Worm (Caenorhabditis elegans) whole organism, L1 larva: ENCODE data around the gene srh-216.

Experiments
- C04F5.9 ChIP-seq: sonication (generic microtip); optimal IDR thresholded peaks from 2 replicates; lab custom pipeline; 2016; ENCODE audit warnings: missing genetic modification characterization, missing compliant biosample characterization
- Y116A8C.19 ChIP-seq: sonication (generic microtip); optimal IDR thresholded peaks from 2 replicates; lab custom pipeline; 2016; ENCODE audit warnings: missing compliant biosample characterization, missing genetic modification characterization, borderline replicate concordance
- aly-2 ChIP-seq: fragments of 150-350 bp; optimal IDR thresholded peaks from 2 replicates; lab custom pipeline; 2014; ENCODE audit warnings: missing biosample characterization, missing genetic modification characterization
- blmp-1 ChIP-seq: fragments of 150-350 bp; optimal IDR thresholded peaks from 2 replicates; lab custom pipeline; 2014; ENCODE audit warnings: missing biosample characterization, missing genetic modification characterization
- ceh-63 ChIP-seq: fragments of 200-800 bp; sonication (Bioruptor generic); optimal IDR thresholded peaks from 2 replicates; lab custom pipeline; 2018; ENCODE audit warnings: mild to moderate bottlenecking, missing genetic modification characterization, missing compliant biosample characterization
- ceh-82 ChIP-seq, 3 experiments: fragments of 150-350 bp in 1 of 3; sonication (generic microtip) in 2 of 3; optimal IDR thresholded peaks; 2 replicates each; lab custom pipeline; 2014 to 2017; ENCODE audit warnings: missing biosample characterization in 3 of 3, missing genetic modification characterization in 3 of 3
- ceh-88 ChIP-seq: fragments of 200-800 bp; sonication (Bioruptor generic); IDR thresholded peaks from 2 replicates; pipeline ENCODE4 v1.3.6; 2022; ENCODE audit warnings: missing genetic modification characterization, missing compliant biosample characterization
- ces-1 ChIP-seq: fragments of 150-350 bp; optimal IDR thresholded peaks from 2 replicates; lab custom pipeline; 2014; ENCODE audit warnings: missing biosample characterization, missing genetic modification reagents, missing genetic modification characterization
- efl-1 ChIP-seq, 4 experiments: fragments of 150-350 bp; optimal IDR thresholded peaks in 3 of 4; peaks in 1 of 4; 1 replicate in 1 of 4; 2 replicates in 3 of 4; lab custom pipeline; 2014; ENCODE audit warnings: missing biosample characterization in 2 of 4, missing genetic modification characterization in 2 of 4, missing genetic modification reagents in 2 of 4
- efl-3 ChIP-seq: fragments of 200-800 bp; sonication (Bioruptor generic); optimal IDR thresholded peaks from 2 replicates; lab custom pipeline; 2018; ENCODE audit warnings: mild to moderate bottlenecking, missing genetic modification characterization, missing compliant biosample characterization
- egl-13 ChIP-seq: sonication (generic microtip); optimal IDR thresholded peaks from 2 replicates; lab custom pipeline; 2016; ENCODE audit warnings: missing genotype, missing genetic modification reagents, missing genetic modification characterization, missing compliant biosample characterization
- elt-2 ChIP-seq: sonication (generic microtip); optimal IDR thresholded peaks from 2 replicates; lab custom pipeline; 2016; ENCODE audit warnings: missing genetic modification characterization, mild to moderate bottlenecking, inconsistent platforms, missing compliant biosample characterization, missing genetic modification reagents
- elt-3 ChIP-seq, 6 experiments: fragments of 150-350 bp in 1 of 6; sonication (generic microtip); optimal IDR thresholded peaks; 2 replicates each; lab custom pipeline; 2017 to 2018; ENCODE audit warnings: missing biosample characterization in 6 of 6, missing genetic modification characterization in 6 of 6, inconsistent platforms in 1 of 6
- fkh-4 ChIP-seq: sonication (generic microtip); optimal IDR thresholded peaks from 2 replicates; lab custom pipeline; 2016; ENCODE audit warnings: missing compliant biosample characterization, missing genetic modification characterization, borderline replicate concordance
- fkh-8 ChIP-seq: sonication (generic microtip); optimal IDR thresholded peaks from 2 replicates; lab custom pipeline; 2016; ENCODE audit warnings: mild to moderate bottlenecking, missing genetic modification characterization, missing compliant biosample characterization
- grh-1 ChIP-seq: fragments of 200-800 bp; sonication (Bioruptor generic); IDR thresholded peaks from 2 replicates; pipeline ENCODE4 v1.3.6; 2022; ENCODE audit warnings: missing genetic modification reagents, missing genetic modification characterization, missing compliant biosample characterization
- hlh-4 ChIP-seq: sonication (generic microtip); optimal IDR thresholded peaks from 2 replicates; lab custom pipeline; 2016; ENCODE audit warnings: mild to moderate bottlenecking, missing genetic modification characterization, missing compliant biosample characterization
- isw-1 ChIP-seq: fragments of 200-800 bp; sonication (Bioruptor generic); IDR thresholded peaks from 2 replicates; pipeline ENCODE4 v1.3.6; 2022; ENCODE audit warnings: missing genetic modification characterization, missing compliant biosample characterization
- jun-1 ChIP-seq: fragments of 150-350 bp; optimal IDR thresholded peaks from 2 replicates; lab custom pipeline; 2014; ENCODE audit warnings: missing biosample characterization, missing genetic modification reagents, missing genetic modification characterization
- lin-13 ChIP-seq: fragments of 150-350 bp; optimal IDR thresholded peaks from 2 replicates; lab custom pipeline; 2014; ENCODE audit warnings: missing biosample characterization, missing genetic modification reagents, missing genetic modification characterization
- lin-14 ChIP-seq: fragments of 200-800 bp; sonication (Bioruptor generic); optimal IDR thresholded peaks from 2 replicates; lab custom pipeline; 2018; ENCODE audit warnings: mild to moderate bottlenecking, missing genetic modification characterization, moderate library complexity, missing compliant biosample characterization
- lin-15B ChIP-seq: fragments of 150-350 bp; sonication (generic microtip); optimal IDR thresholded peaks from 3 replicates; lab custom pipeline; 2014; ENCODE audit warnings: missing biosample characterization, missing genetic modification characterization
- lin-35 ChIP-seq, 2 experiments: fragments of 150-350 bp; optimal IDR thresholded peaks; 2 replicates each; lab custom pipeline; 2014; ENCODE audit warnings: missing biosample characterization in 2 of 2, missing genetic modification characterization in 2 of 2, missing genetic modification reagents in 2 of 2
- lir-3 ChIP-seq: sonication (generic microtip); optimal IDR thresholded peaks from 2 replicates; lab custom pipeline; 2016; ENCODE audit warnings: mild to moderate bottlenecking, missing genetic modification characterization, moderate library complexity, missing compliant biosample characterization; ENCODE audit not compliant: poor library complexity
- lsy-2 ChIP-seq, 2 experiments: fragments of 150-350 bp; optimal IDR thresholded peaks; 2 replicates each; lab custom pipeline; 2014; ENCODE audit warnings: missing biosample characterization in 2 of 2, missing genetic modification characterization in 2 of 2
- mdl-1 ChIP-seq, 2 experiments: fragments of 150-350 bp; optimal IDR thresholded peaks; 2 replicates each; lab custom pipeline; 2014 to 2017; ENCODE audit warnings: missing biosample characterization in 2 of 2, missing genetic modification characterization in 2 of 2, inconsistent platforms in 1 of 2
- nhr-12 ChIP-seq: sonication (generic microtip); optimal IDR thresholded peaks from 2 replicates; lab custom pipeline; 2017; ENCODE audit warnings: missing biosample characterization, missing genetic modification characterization
- nhr-19 ChIP-seq: fragments of 200-800 bp; sonication (Bioruptor generic); conservative IDR thresholded peaks from 2 replicates; pipeline ENCODE4 v1.3.6; 2022; ENCODE audit warnings: missing genetic modification characterization, missing compliant biosample characterization
- nhr-71 ChIP-seq: sonication (generic microtip); optimal IDR thresholded peaks from 2 replicates; lab custom pipeline; 2016; ENCODE audit warnings: mild to moderate bottlenecking, missing genetic modification characterization, moderate library complexity, missing compliant biosample characterization
- nhr-77 ChIP-seq: fragments of 150-350 bp; optimal IDR thresholded peaks from 2 replicates; lab custom pipeline; 2014; ENCODE audit warnings: missing biosample characterization, missing genetic modification characterization
- nhr-84 ChIP-seq: sonication (generic microtip); optimal IDR thresholded peaks from 2 replicates; lab custom pipeline; 2017; ENCODE audit warnings: missing biosample characterization, missing genetic modification characterization
- nhr-90 ChIP-seq: sonication (generic microtip); optimal IDR thresholded peaks from 2 replicates; lab custom pipeline; 2016; ENCODE audit warnings: mild to moderate bottlenecking, missing genetic modification characterization, missing compliant biosample characterization; ENCODE audit not compliant: poor library complexity
- swsn-7 ChIP-seq: sonication (generic microtip); optimal IDR thresholded peaks from 2 replicates; lab custom pipeline; 2016; ENCODE audit warnings: missing genetic modification characterization, missing compliant biosample characterization
- unc-30 ChIP-seq: sonication (generic microtip); optimal IDR thresholded peaks from 2 replicates; lab custom pipeline; 2017; ENCODE audit warnings: missing biosample characterization, missing genetic modification characterization
- unc-62 ChIP-seq: fragments of 150-350 bp; optimal IDR thresholded peaks from 2 replicates; lab custom pipeline; 2014; ENCODE audit warnings: missing biosample characterization, missing genetic modification reagents, missing genetic modification characterization
- unc-98 ChIP-seq: fragments of 200-800 bp; sonication (Bioruptor generic); IDR thresholded peaks from 2 replicates; pipeline ENCODE4 v1.3.6; 2022; ENCODE audit warnings: missing genetic modification characterization, missing compliant biosample characterization

The srh-216 gene

DNA sequence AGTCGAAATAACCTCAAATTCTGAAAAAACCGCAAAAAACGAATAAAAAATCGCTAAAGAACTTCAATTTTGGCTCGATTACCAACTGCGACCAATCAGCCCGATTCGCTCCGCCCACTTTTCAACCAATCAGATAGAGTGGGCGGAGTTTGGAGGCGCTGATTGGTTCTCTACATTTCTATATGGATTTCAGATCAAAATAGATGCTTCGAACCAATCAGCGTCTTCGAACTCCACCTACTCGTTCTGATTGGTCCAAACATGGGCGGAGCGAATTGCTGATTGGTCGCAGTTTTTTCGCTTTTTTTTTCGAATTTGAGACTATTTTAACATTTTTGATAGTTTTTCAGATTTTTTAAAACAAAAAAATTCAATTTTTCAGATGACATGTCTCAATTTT is 19.2 kb downstream of the srh-216 start:
- no peak for TF ChIP-seq lin-14 (GFP tag; lab: Kevin White, UChicago)
- TF ChIP-seq aly-2 (tag; lab: Kevin White, UChicago), result no peak
- no peak for TF ChIP-seq lin-13 (GFP tag; lab: Kevin White, UChicago)
- no peak for TF ChIP-seq blmp-1 (tag; lab: Kevin White, UChicago)
- TF ChIP-seq mdl-1 (tag; optimal IDR thresholded peaks at IDR 0.05; lab: Kevin White, UChicago), result no peak
- TF ChIP-seq nhr-19 (GFP tag; lab: Robert Waterston, UW), result no peak
- no peak for TF ChIP-seq elt-3 (tag; optimal IDR thresholded peaks at IDR 0.05; lab: Kevin White, UChicago)
- TF ChIP-seq lir-3 (tag; lab: Kevin White, UChicago), result no peak
- TF ChIP-seq nhr-90 (tag; lab: Kevin White, UChicago), result no peak

DNA sequence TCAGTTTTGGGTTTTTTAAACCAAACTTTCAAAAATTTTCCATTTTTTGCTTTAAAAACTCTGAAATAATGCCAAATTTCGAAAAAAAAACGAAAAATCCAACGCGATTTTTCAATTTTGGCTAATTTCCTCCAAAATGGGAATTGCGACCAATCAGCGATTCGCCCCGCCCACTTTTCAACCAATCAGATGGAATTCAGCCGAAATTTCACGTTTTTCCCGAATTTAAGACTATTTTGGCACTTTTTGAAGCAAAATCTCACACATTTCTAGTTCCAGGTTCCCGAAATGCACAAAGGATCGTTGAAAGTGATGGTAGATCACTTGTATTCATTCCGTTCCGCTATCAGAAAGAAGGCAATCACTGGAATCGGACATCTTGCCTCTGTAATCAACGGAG is 22.6 kb downstream of the srh-216 start:
- TF ChIP-seq unc-62 (GFP tag; lab: Kevin White, UChicago), result no peak
- TF ChIP-seq efl-1 (optimal IDR thresholded peaks at IDR 0.05; lab: Kevin White, UChicago), result no peak
- TF ChIP-seq efl-1 (GFP tag; optimal IDR thresholded peaks at IDR 0.05 in 1 of 2; lab: Kevin White, UChicago), result no peak
- TF ChIP-seq lin-13 (GFP tag; lab: Kevin White, UChicago), result no peak
- no peak for TF ChIP-seq jun-1 (tag; lab: Kevin White, UChicago)
- no peak for TF ChIP-seq C04F5.9 (tag; lab: Kevin White, UChicago)
- TF ChIP-seq isw-1 (GFP tag; lab: Robert Waterston, UW), result no peak
- no peak for TF ChIP-seq hlh-4 (tag; lab: Kevin White, UChicago)
- no peak for TF ChIP-seq Y116A8C.19 (tag; lab: Kevin White, UChicago)
- no peak for TF ChIP-seq grh-1
- TF ChIP-seq egl-13 (tag; lab: Kevin White, UChicago), result no peak
- TF ChIP-seq nhr-90 (tag; lab: Kevin White, UChicago), result no peak
- TF ChIP-seq lsy-2 (tag; optimal IDR thresholded peaks at IDR 0.05; lab: Kevin White, UChicago), result no peak
- TF ChIP-seq ces-1 (GFP tag; lab: Kevin White, UChicago), result no peak
- no peak for TF ChIP-seq ceh-63 (GFP tag; lab: Kevin White, UChicago)
- TF ChIP-seq fkh-4 (tag; lab: Kevin White, UChicago), result no peak
- TF ChIP-seq nhr-71 (tag; lab: Kevin White, UChicago), result no peak
- no peak for TF ChIP-seq lin-15B (tag; lab: Kevin White, UChicago)
- TF ChIP-seq unc-98 (GFP tag; lab: Robert Waterston, UW), result no peak

ce11 chrV:16802572-16802971 is 24.8 kb downstream of the srh-216 start, which contains the start of gene cand-1:
Gene cand-1, plus strand, starts transcription at chrV:16802872.
- no peak for TF ChIP-seq ceh-82 (tag; optimal IDR thresholded peaks at IDR 0.05; lab: Kevin White, UChicago)
- no peak for TF ChIP-seq C04F5.9 (tag; lab: Kevin White, UChicago)
- no peak for TF ChIP-seq mdl-1 (tag; optimal IDR thresholded peaks at IDR 0.05; lab: Kevin White, UChicago)
- no peak for TF ChIP-seq nhr-77 (tag; lab: Kevin White, UChicago)
- no peak for TF ChIP-seq lir-3 (tag; lab: Kevin White, UChicago)
- no peak for TF ChIP-seq elt-2 (tag; lab: Kevin White, UChicago)
- TF ChIP-seq unc-30, result no peak
- TF ChIP-seq nhr-12 (tag; lab: Kevin White, UChicago), result no peak
- TF ChIP-seq fkh-8 (tag; lab: Kevin White, UChicago), result no peak
- no peak for TF ChIP-seq efl-3 (GFP tag; lab: Kevin White, UChicago)
- TF ChIP-seq swsn-7, result no peak
- TF ChIP-seq nhr-84 (tag; lab: Kevin White, UChicago), result no peak
- TF ChIP-seq grh-1, result no peak
- TF ChIP-seq, all 84 proteins: peak for 0

DNA sequence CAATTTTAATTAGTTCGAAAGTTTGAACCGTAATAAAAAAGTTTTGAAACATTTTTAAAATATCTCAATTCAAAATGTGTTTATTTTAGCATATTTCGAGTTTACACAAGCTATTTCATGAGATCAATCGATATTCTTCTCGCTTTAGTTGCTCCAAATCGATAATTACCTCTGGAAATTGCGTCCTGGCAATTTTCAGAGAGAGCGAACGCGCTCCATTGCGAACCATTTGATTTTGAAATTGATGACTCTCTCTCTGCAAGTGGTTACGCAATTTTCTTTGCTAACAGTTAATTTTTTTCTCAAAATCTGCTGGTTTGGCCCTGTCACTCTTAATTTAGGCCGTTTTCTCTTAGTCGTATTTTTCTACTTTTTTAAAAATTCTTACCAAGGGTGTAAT is 26.9 kb downstream of the srh-216 start:
- TF ChIP-seq ceh-88 (GFP tag; lab: Robert Waterston, UW) (no peak), lin-35 (GFP tag; optimal IDR thresholded peaks at IDR 0.05; lab: Kevin White, UChicago) (peak in 1 of 2 experiments; percentile 12)
- TF ChIP-seq, all 84 proteins: peak for 1
